Worm (Caenorhabditis elegans): ENCODE data around the gene nhr-37.

Gene nhr-37

ce11 chrV:6669520-6669919, 47.5 kb downstream of the nhr-37 start, which contains the start of gene cest-28:
cest-28 (plus strand) TSS chrV:6669820.
- no peak for TF ChIP-seq lim-7 (GFP tag; IDR thresholded peaks at IDR 0.05)
- TF ChIP-seq ama-1 (optimal IDR thresholded peaks at IDR 0.05), result no peak

DNA sequence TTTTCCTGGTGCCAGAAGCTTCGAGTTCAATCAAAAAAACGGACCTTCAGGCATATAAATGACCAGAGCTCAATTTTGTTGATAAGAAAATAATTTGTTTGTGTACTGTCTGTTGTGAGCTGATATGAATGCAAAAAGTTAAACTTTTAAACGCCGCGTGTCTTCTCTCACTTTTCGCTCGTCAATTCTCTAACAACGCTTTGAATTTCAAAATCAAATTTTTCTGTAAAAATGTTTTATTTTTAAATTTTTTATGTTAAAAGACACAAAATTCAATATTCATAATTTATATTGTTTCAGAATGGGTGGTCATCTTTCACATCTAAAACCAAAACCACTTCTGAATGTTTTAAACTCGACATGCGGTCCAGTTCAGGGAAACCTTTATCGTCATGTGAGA, 52.0 kb downstream of the nhr-37 start, which contains the start of gene cest-31:
TSS of gene cest-31 (plus strand) at position 301 of the 400 bp plus-strand sequence.
- TF ChIP-seq hlh-30 (tag; optimal IDR thresholded peaks at IDR 0.05; ENCODE audit: insufficient read depth) (no peak), daf-16 (GFP tag; optimal IDR thresholded peaks at IDR 0.05) (no peak), daf-16 (tag; optimal IDR thresholded peaks at IDR 0.05) (peak; percentile 24)

All from whole organism, L4 larva.